Fruit fly (Drosophila melanogaster) whole organism, embryonic: ENCODE data around the gene CG7497.

ENCODE experiments used
- Awh ChIP-seq: fragments of 200-800 bp; sonication (Bioruptor generic); IDR thresholded peaks from 2 replicates; pipeline ENCODE4, ENCODE4 v1.3.6; 2022; ENCODE audit warnings: missing biosample characterization, missing genetic modification characterization
- Blimp-1 ChIP-seq: fragments of 200-800 bp; sonication (Bioruptor generic); optimal IDR thresholded peaks from 3 replicates; lab custom pipeline; 2018; ENCODE audit warnings: missing biosample characterization, missing genetic modification characterization, mild to moderate bottlenecking, moderate library complexity, missing genetic modification reagents
- CG11247 ChIP-seq: fragments of 200-800 bp; sonication (Bioruptor generic); IDR thresholded peaks from 2 replicates; pipeline ENCODE4 v1.3.6; 2022; ENCODE audit warnings: missing biosample characterization, missing genetic modification characterization
- CG13287 ChIP-seq: fragments of 200-800 bp; sonication (Bioruptor generic); IDR thresholded peaks from 2 replicates; pipeline ENCODE4 v1.3.6; 2022; ENCODE audit warnings: missing biosample characterization, missing genetic modification characterization; ENCODE audit not compliant: partially characterized antibody
- CG14050 ChIP-seq: fragments of 200-800 bp; sonication (Bioruptor generic); IDR thresholded peaks from 3 replicates; pipeline ENCODE4 v1.3.6; 2022; ENCODE audit warnings: missing biosample characterization, missing genetic modification characterization
- CG14710 ChIP-seq: fragments of 200-800 bp; sonication (Bioruptor generic); optimal IDR thresholded peaks from 3 replicates; lab custom pipeline; 2019; ENCODE audit warnings: missing biosample characterization, mild to moderate bottlenecking, missing genetic modification characterization, moderate library complexity
- CG17361 ChIP-seq: fragments of 200-800 bp; sonication (Bioruptor generic); IDR thresholded peaks from 3 replicates; pipeline ENCODE4 v1.3.6; 2022; ENCODE audit warnings: missing biosample characterization, missing genetic modification characterization
- CG17802 ChIP-seq: fragments of 200-800 bp; sonication (Bioruptor generic); optimal IDR thresholded peaks from 2 replicates; lab custom pipeline; 2018; ENCODE audit warnings: missing biosample characterization, mild to moderate bottlenecking, missing genetic modification characterization, moderate library complexity
- CG18476 ChIP-seq: fragments of 200-800 bp; sonication (Bioruptor generic); optimal IDR thresholded peaks from 2 replicates; lab custom pipeline; 2016; ENCODE audit warnings: missing biosample characterization, mild to moderate bottlenecking, missing genetic modification characterization
- CG3163 ChIP-seq: fragments of 200-800 bp; sonication (Bioruptor generic); optimal IDR thresholded peaks from 3 replicates; lab custom pipeline; 2016; ENCODE audit warnings: missing biosample characterization, missing genetic modification characterization
- CG4424 ChIP-seq: fragments of 200-800 bp; sonication (Bioruptor generic); optimal IDR thresholded peaks from 3 replicates; lab custom pipeline; 2016; ENCODE audit warnings: missing biosample characterization, missing genetic modification characterization
- CG5180 ChIP-seq: fragments of 200-800 bp; sonication (Bioruptor generic); optimal IDR thresholded peaks from 3 replicates; lab custom pipeline; 2017; ENCODE audit warnings: missing biosample characterization, missing genetic modification characterization, mild to moderate bottlenecking, moderate library complexity, missing genetic modification reagents
- CG6813 ChIP-seq: fragments of 200-800 bp; sonication (Bioruptor generic); optimal IDR thresholded peaks from 2 replicates; lab custom pipeline; 2017; ENCODE audit warnings: missing biosample characterization, missing genetic modification characterization, mild to moderate bottlenecking, moderate library complexity, missing genetic modification reagents
- CG6854 ChIP-seq: fragments of 200-800 bp; sonication (Bioruptor generic); optimal IDR thresholded peaks from 3 replicates; lab custom pipeline; 2017; ENCODE audit warnings: missing biosample characterization, mild to moderate bottlenecking, missing genetic modification characterization
- CG8281 ChIP-seq: fragments of 200-800 bp; sonication (Bioruptor generic); optimal IDR thresholded peaks from 2 replicates; lab custom pipeline; 2018; ENCODE audit warnings: missing biosample characterization, mild to moderate bottlenecking, missing genetic modification characterization, moderate library complexity
- CG9727 ChIP-seq: fragments of 200-800 bp; sonication (Bioruptor generic); optimal IDR thresholded peaks from 3 replicates; lab custom pipeline; 2017; ENCODE audit warnings: missing biosample characterization, mild to moderate bottlenecking, missing genetic modification characterization
- D ChIP-seq, 2 experiments: fragments of 200-800 bp in 1 of 2; fragments of >200 bp in 1 of 2; sonication (Bioruptor generic) in 1 of 2; optimal IDR thresholded peaks; 2 replicates in 1 of 2; 3 replicates in 1 of 2; lab custom pipeline; 2017; ENCODE audit warnings: mild to moderate bottlenecking in 1 of 2, missing biosample characterization in 1 of 2, missing genetic modification characterization in 1 of 2, missing genetic modification reagents in 1 of 2
- Deaf1 ChIP-seq: fragments of 200-800 bp; optimal IDR thresholded peaks from 3 replicates; lab custom pipeline; 2019; ENCODE audit warnings: missing biosample characterization, mild to moderate bottlenecking, missing genetic modification characterization, moderate library complexity
- Drgx ChIP-seq: fragments of 200-800 bp; sonication (Bioruptor generic); IDR thresholded peaks from 2 replicates; pipeline ENCODE4 v1.3.6; 2022; ENCODE audit warnings: missing biosample characterization, missing genetic modification characterization
- Opbp ChIP-seq: fragments of 200-800 bp; sonication (Bioruptor generic); IDR thresholded peaks from 3 replicates; pipeline ENCODE4 v1.3.6; 2022; ENCODE audit warnings: missing biosample characterization, missing genetic modification characterization; ENCODE audit not compliant: partially characterized antibody
- Pdp1 ChIP-seq, 2 experiments: fragments of 200-800 bp; sonication (Bioruptor generic); optimal IDR thresholded peaks; 3 replicates each; lab custom pipeline; 2016; ENCODE audit warnings: missing biosample characterization in 2 of 2, missing genetic modification characterization in 2 of 2, mild to moderate bottlenecking in 1 of 2, moderate library complexity in 1 of 2
- Sox102F ChIP-seq: fragments of 200-800 bp; sonication (Bioruptor generic); optimal IDR thresholded peaks from 2 replicates; lab custom pipeline; 2018; ENCODE audit warnings: missing biosample characterization, mild to moderate bottlenecking, missing genetic modification characterization, moderate library complexity
- Trl ChIP-seq, 3 experiments: fragments of >200 bp in 2 of 3; fragments of 200-800 bp in 1 of 3; sonication (Bioruptor generic) in 1 of 3; optimal IDR thresholded peaks; 2 replicates in 1 of 3; 3 replicates in 2 of 3; lab custom pipeline; 2016 to 2017; ENCODE audit warnings: missing biosample characterization in 1 of 3, missing genetic modification characterization in 1 of 3
- Vsx1 ChIP-seq: fragments of 200-800 bp; sonication (Bioruptor generic); optimal IDR thresholded peaks from 2 replicates; lab custom pipeline; 2017; ENCODE audit warnings: missing biosample characterization, mild to moderate bottlenecking, missing genetic modification characterization, missing genetic modification reagents
- bbx ChIP-seq: fragments of 200-800 bp; sonication (Bioruptor generic); IDR thresholded peaks from 2 replicates; pipeline ENCODE4 v1.3.6; 2022; ENCODE audit warnings: missing biosample characterization, missing genetic modification characterization; ENCODE audit not compliant: partially characterized antibody
- cad ChIP-seq: fragments of >200 bp; optimal IDR thresholded peaks from 2 replicates; lab custom pipeline; 2017; ENCODE audit warnings: missing biosample characterization, missing genetic modification characterization
- chinmo ChIP-seq: fragments of 200-800 bp; sonication (Bioruptor generic); IDR thresholded peaks from 4 replicates; pipeline ENCODE4 v1.3.6; 2022; ENCODE audit warnings: missing biosample characterization, missing genetic modification characterization; ENCODE audit not compliant: partially characterized antibody
- eve ChIP-seq, 2 experiments: fragments of >200 bp; optimal IDR thresholded peaks; 2 replicates each; lab custom pipeline; 2017; ENCODE audit warnings: missing biosample characterization in 2 of 2, missing genetic modification characterization in 2 of 2
- fd96Cb ChIP-seq: fragments of 200-800 bp; sonication (Bioruptor generic); optimal IDR thresholded peaks from 2 replicates; lab custom pipeline; 2018; ENCODE audit warnings: missing biosample characterization, mild to moderate bottlenecking, missing genetic modification characterization, moderate library complexity
- ftz-f1 ChIP-seq: fragments of 200-800 bp; sonication (Bioruptor generic); optimal IDR thresholded peaks from 2 replicates; lab custom pipeline; 2016; ENCODE audit warnings: missing biosample characterization, missing genetic modification characterization
- gem ChIP-seq: fragments of 200-800 bp; sonication (Bioruptor generic); optimal IDR thresholded peaks from 2 replicates; lab custom pipeline; 2019; ENCODE audit warnings: missing biosample characterization, mild to moderate bottlenecking, missing genetic modification characterization, moderate library complexity
- ham ChIP-seq: fragments of 200-800 bp; sonication (Bioruptor generic); IDR thresholded peaks from 2 replicates; pipeline ENCODE4 v1.3.6; 2022; ENCODE audit warnings: missing biosample characterization, missing genetic modification characterization
- lbe ChIP-seq: fragments of 200-800 bp; sonication (Bioruptor generic); optimal IDR thresholded peaks from 2 replicates; lab custom pipeline; 2016; ENCODE audit warnings: missing biosample characterization, mild to moderate bottlenecking, missing genetic modification characterization
- lola ChIP-seq, 3 experiments: fragments of >200 bp in 2 of 3; fragments of 200-800 bp in 1 of 3; sonication (Bioruptor generic) in 1 of 3; optimal IDR thresholded peaks; 2 replicates each; lab custom pipeline; 2017 to 2019; ENCODE audit warnings: missing biosample characterization in 3 of 3, missing genetic modification characterization in 3 of 3, mild to moderate bottlenecking in 1 of 3, moderate library complexity in 1 of 3
- nau ChIP-seq: fragments of 200-800 bp; sonication (Bioruptor generic); optimal IDR thresholded peaks from 3 replicates; lab custom pipeline; 2017; ENCODE audit warnings: missing biosample characterization, mild to moderate bottlenecking, missing genetic modification characterization, missing genetic modification reagents
- nmo ChIP-seq: fragments of 200-800 bp; sonication (Bioruptor generic); optimal IDR thresholded peaks from 2 replicates; lab custom pipeline; 2018; ENCODE audit warnings: missing biosample characterization, mild to moderate bottlenecking, missing genetic modification characterization, moderate library complexity
- pho ChIP-seq: fragments of 200-800 bp; sonication (Bioruptor generic); optimal IDR thresholded peaks from 2 replicates; lab custom pipeline; 2016; ENCODE audit warnings: missing biosample characterization, missing genetic modification characterization
- pros ChIP-seq: fragments of 200-800 bp; sonication (Bioruptor generic); optimal IDR thresholded peaks from 3 replicates; lab custom pipeline; 2019; ENCODE audit warnings: missing biosample characterization, mild to moderate bottlenecking, missing genetic modification characterization, moderate library complexity
- repo ChIP-seq: fragments of 200-800 bp; sonication (Bioruptor generic); optimal IDR thresholded peaks from 2 replicates; lab custom pipeline; 2016; ENCODE audit warnings: missing biosample characterization, missing genetic modification characterization
- sens ChIP-seq: fragments of 200-800 bp; sonication (Bioruptor generic); peaks from one replicate; lab custom pipeline; 2016; ENCODE audit warnings: missing biosample characterization, missing genetic modification characterization
- slp2 ChIP-seq: fragments of 200-800 bp; sonication (Bioruptor generic); optimal IDR thresholded peaks from 2 replicates; lab custom pipeline; 2016; ENCODE audit warnings: missing biosample characterization, missing genetic modification characterization
- sqz ChIP-seq: fragments of 200-800 bp; sonication (Bioruptor generic); optimal IDR thresholded peaks from 3 replicates; lab custom pipeline; 2018; ENCODE audit warnings: missing biosample characterization, mild to moderate bottlenecking, missing genetic modification characterization
- trh ChIP-seq: fragments of 200-800 bp; sonication (Bioruptor generic); optimal IDR thresholded peaks from 2 replicates; lab custom pipeline; 2016; ENCODE audit warnings: missing biosample characterization, missing genetic modification characterization
- wdn ChIP-seq: fragments of 200-800 bp; sonication (Bioruptor generic); IDR thresholded peaks from 2 replicates; pipeline ENCODE4 v1.3.6; 2022; ENCODE audit warnings: missing biosample characterization, missing genetic modification characterization
- z ChIP-seq: fragments of 200-800 bp; sonication (Bioruptor generic); IDR thresholded peaks from 3 replicates; pipeline ENCODE4 v1.3.6; 2022; ENCODE audit warnings: missing biosample characterization, missing genetic modification characterization

Gene CG7497

dm6 chr3L:17606629-17607287 is 26.5 kb upstream of the CG7497 start (continued):
- TF ChIP-seq ham (GFP tag; lab: Robert Waterston, UW) (no peak), CG14710 (tag; lab: Kevin White, UChicago) (no peak), CG13287 (GFP tag; lab: Robert Waterston, UW) (no peak; the same call in 1 of the 2 replicates), CG5180 (GFP tag; lab: Kevin White, UChicago) (no peak), Vsx1 (no peak), bbx (GFP tag; lab: Robert Waterston, UW) (no peak), wdn (no peak), sqz (GFP tag; lab: Kevin White, UChicago) (peak; percentile 67), Awh (no peak), pho (GFP tag; lab: Kevin White, UChicago) (no peak), pros (GFP tag; lab: Kevin White, UChicago) (no peak), CG3163 (GFP tag; lab: Kevin White, UChicago) (peak; percentile 92), CG17802 (no peak), nau (GFP tag; lab: Kevin White, UChicago) (no peak), ftz-f1 (GFP tag; lab: Kevin White, UChicago) (peak; percentile 14), lbe (GFP tag; lab: Kevin White, UChicago) (peak; percentile 45), slp2 (GFP tag; lab: Kevin White, UChicago) (no peak), Deaf1 (tag; lab: Kevin White, UChicago) (no peak), trh (GFP tag; lab: Kevin White, UChicago) (no peak), cad (GFP tag; lab: Kevin White, UChicago) (no peak), sens (GFP tag; lab: Kevin White, UChicago) (no peak), repo (GFP tag; lab: Kevin White, UChicago) (no peak), Pdp1 (GFP tag; optimal IDR thresholded peaks at IDR 0.05; lab: Kevin White, UChicago) (no peak), chinmo (GFP tag; lab: Robert Waterston, UW) (peak; percentile 93; the same call in 3 of the 4 replicates), Trl (optimal IDR thresholded peaks at IDR 0.05; lab: Kevin White, UChicago) (peak; percentile 76 to 85), Trl (GFP tag; optimal IDR thresholded peaks at IDR 0.05; lab: Kevin White, UChicago) (no peak), CG11247 (no peak), gem (no peak)
- TF ChIP-seq, all 482 proteins: peak for 12

DNA sequence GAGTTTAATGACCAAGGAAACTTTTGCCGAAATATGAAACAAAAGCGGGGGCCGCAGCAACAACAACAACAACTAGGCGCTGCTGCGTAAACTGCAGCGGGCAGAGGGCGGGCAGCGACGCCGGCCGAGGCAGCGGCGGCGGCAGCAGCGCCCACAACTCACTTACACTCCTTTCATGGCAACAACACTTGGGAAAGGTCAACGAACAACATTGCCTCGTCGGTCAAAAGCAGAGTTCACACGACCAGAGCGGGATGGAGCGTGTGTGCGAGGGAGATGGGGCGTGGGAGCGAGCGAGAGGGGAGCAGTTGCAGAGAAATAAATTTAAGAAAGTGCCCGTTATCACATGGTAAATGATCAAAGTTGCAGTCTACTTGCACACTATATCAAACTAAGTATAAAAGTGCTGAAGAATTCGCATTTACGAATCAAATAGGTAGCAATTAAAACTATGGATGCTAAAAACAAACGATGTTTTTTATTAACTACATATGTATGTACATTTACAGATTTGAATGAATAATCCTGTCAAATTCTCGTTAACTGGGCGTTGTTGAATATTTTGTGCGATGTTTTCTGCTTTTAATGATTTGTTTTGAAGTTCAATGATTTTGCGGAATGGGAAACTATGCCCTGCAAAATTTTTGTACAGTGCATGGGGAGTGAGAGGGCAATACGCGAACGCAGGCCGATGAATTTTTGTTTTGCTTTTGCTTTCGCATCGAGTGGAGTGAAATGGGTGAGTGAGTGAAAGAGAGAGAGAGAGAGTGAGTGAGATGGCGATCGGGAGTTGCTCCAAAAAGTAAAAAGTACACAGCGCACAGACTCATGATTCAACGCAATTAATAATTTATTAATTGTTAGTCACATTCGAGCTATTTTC is 24.8 kb upstream of the CG7497 start:
- TF ChIP-seq Blimp-1 (GFP tag; lab: Kevin White, UChicago) = peak; percentile 38
- TF ChIP-seq CG6813 (GFP tag; lab: Kevin White, UChicago) = no peak
- TF ChIP-seq z = peak; percentile 91
- no peak for TF ChIP-seq CG14050 (GFP tag; lab: Robert Waterston, UW)
- peak in 1 of 3 experiments; percentile 3 for TF ChIP-seq lola (GFP tag; optimal IDR thresholded peaks at IDR 0.05; lab: Kevin White, UChicago)
- peak; percentile 14 for TF ChIP-seq gem
- 0 out of 2 replicates have a peak, but pooled peaks have one; percentile 29 for TF ChIP-seq Drgx
- peak; percentile 8 for TF ChIP-seq CG9727 (GFP tag; lab: Kevin White, UChicago)
- TF ChIP-seq D (optimal IDR thresholded peaks at IDR 0.05; lab: Kevin White, UChicago) = no peak
- TF ChIP-seq D (GFP tag; optimal IDR thresholded peaks at IDR 0.05; lab: Kevin White, UChicago) = peak; percentile 42
- TF ChIP-seq nmo (GFP tag; lab: Kevin White, UChicago) = peak; percentile 24
- peak in 1 of 2 experiments; percentile 32 for TF ChIP-seq eve (GFP tag; optimal IDR thresholded peaks at IDR 0.05; lab: Kevin White, UChicago)
- TF ChIP-seq CG17361 (GFP tag; lab: Robert Waterston, UW) = 0 out of 3 replicates have a peak, but pooled peaks have one; percentile 27
- TF ChIP-seq CG6854 = no peak
- no peak for TF ChIP-seq CG18476
- TF ChIP-seq fd96Cb (tag; lab: Kevin White, UChicago) = peak; percentile 35
- TF ChIP-seq Opbp (GFP tag; lab: Robert Waterston, UW) = no peak
- peak in 1 of 2 experiments; percentile 9 for TF ChIP-seq Trl (optimal IDR thresholded peaks at IDR 0.05; lab: Kevin White, UChicago)
- TF ChIP-seq Trl (GFP tag; optimal IDR thresholded peaks at IDR 0.05; lab: Kevin White, UChicago) = no peak
- no peak for TF ChIP-seq CG8281 (tag; lab: Kevin White, UChicago)
- TF ChIP-seq CG4424 (GFP tag; lab: Kevin White, UChicago) = peak; percentile 24
- TF ChIP-seq Sox102F (GFP tag; lab: Kevin White, UChicago) = peak; percentile 26
